Fruit fly (Drosophila melanogaster) whole organism, wandering third instar larva: Measurements from ENCODE around the gene Ube4B.
A peak's percentile ranks its signal among the peaks of the same experiment; 100 is the strongest.

ENCODE experiments used
- Abd-B ChIP-seq: fragments of >200 bp; optimal IDR thresholded peaks from 2 replicates; lab custom pipeline; 2017; ENCODE audit warnings: missing biosample characterization, missing genetic modification characterization
- CG32264 ChIP-seq: fragments of 200-800 bp; sonication (Bioruptor generic); optimal IDR thresholded peaks from 2 replicates; lab custom pipeline; 2016; ENCODE audit warnings: missing biosample characterization, missing genetic modification characterization
- CG9705 ChIP-seq: fragments of 200-800 bp; sonication (Bioruptor generic); optimal IDR thresholded peaks from 2 replicates; lab custom pipeline; 2018; ENCODE audit warnings: missing biosample characterization, mild to moderate bottlenecking, missing genetic modification characterization
- CrebA ChIP-seq: fragments of 200-800 bp; sonication (Bioruptor generic); optimal IDR thresholded peaks from 2 replicates; lab custom pipeline; 2016; ENCODE audit warnings: missing biosample characterization, mild to moderate bottlenecking, missing genetic modification characterization, borderline replicate concordance
- Dfd ChIP-seq: fragments of >200 bp; optimal IDR thresholded peaks from 2 replicates; lab custom pipeline; 2017; ENCODE audit warnings: missing biosample characterization, missing genetic modification characterization
- Dif ChIP-seq: fragments of 200-275, 200-300 bp; sonication (Bioruptor generic); optimal IDR thresholded peaks from 2 replicates; lab custom pipeline; 2018; ENCODE audit warnings: missing biosample characterization, missing genetic modification characterization; ENCODE audit not compliant: partially characterized antibody
- GATAd ChIP-seq: sonication (Bioruptor generic); optimal IDR thresholded peaks from 2 replicates; lab custom pipeline; 2016; ENCODE audit warnings: missing biosample characterization, missing genetic modification characterization
- HLH106 ChIP-seq: fragments of 200-800 bp; optimal IDR thresholded peaks from 3 replicates; lab custom pipeline; 2019; ENCODE audit warnings: missing biosample characterization, mild to moderate bottlenecking, missing genetic modification characterization, moderate library complexity
- Hnf4 ChIP-seq: fragments of 200-800 bp; sonication (Bioruptor generic); optimal IDR thresholded peaks from 2 replicates; lab custom pipeline; 2016; ENCODE audit warnings: missing biosample characterization, mild to moderate bottlenecking, missing genetic modification characterization
- Hr78 ChIP-seq: fragments of >200 bp; optimal IDR thresholded peaks from 2 replicates; lab custom pipeline; 2017; ENCODE audit warnings: missing biosample characterization, missing genetic modification characterization
- Hr83 ChIP-seq: fragments of 200-300 bp; sonication (Bioruptor generic); optimal IDR thresholded peaks from 2 replicates; lab custom pipeline; 2016; ENCODE audit warnings: missing biosample characterization, mild to moderate bottlenecking, missing genetic modification characterization, moderate library complexity; ENCODE audit not compliant: poor library complexity, severe bottlenecking
- Jra ChIP-seq: sonication (Bioruptor generic); optimal IDR thresholded peaks from 2 replicates; lab custom pipeline; 2016; ENCODE audit warnings: missing biosample characterization, missing genetic modification characterization
- Mio ChIP-seq: sonication (Bioruptor generic); optimal IDR thresholded peaks from 2 replicates; lab custom pipeline; 2016; ENCODE audit warnings: missing biosample characterization, missing genetic modification characterization
- Myc ChIP-seq: fragments of >200 bp; optimal IDR thresholded peaks from 2 replicates; lab custom pipeline; 2017
- N ChIP-seq: fragments of >200 bp; optimal IDR thresholded peaks from 2 replicates; lab custom pipeline; 2018; ENCODE audit warnings: missing biosample characterization, missing external identifiers, missing genetic modification characterization
- OdsH ChIP-seq: fragments of 200-800 bp; sonication (Bioruptor generic); optimal IDR thresholded peaks from 2 replicates; lab custom pipeline; 2016; ENCODE audit warnings: missing biosample characterization, mild to moderate bottlenecking, missing genetic modification characterization
- Rel ChIP-seq, 2 experiments: fragments of 200-800 bp; sonication (Bioruptor generic) in 1 of 2; optimal IDR thresholded peaks; 2 replicates in 1 of 2; 3 replicates in 1 of 2; lab custom pipeline; 2016 to 2019; ENCODE audit warnings: mild to moderate bottlenecking in 2 of 2, missing biosample characterization in 2 of 2, missing genetic modification characterization in 2 of 2, moderate library complexity in 1 of 2
- Sp1 ChIP-seq: fragments of 200-800 bp; sonication (Bioruptor generic); optimal IDR thresholded peaks from 3 replicates; lab custom pipeline; 2019; ENCODE audit warnings: missing biosample characterization, mild to moderate bottlenecking, missing genetic modification characterization, moderate library complexity
- Vsx2 ChIP-seq: fragments of 200-300, 225-300 bp; sonication (Bioruptor generic); optimal IDR thresholded peaks from 2 replicates; lab custom pipeline; 2018; ENCODE audit warnings: missing biosample characterization, missing genetic modification characterization; ENCODE audit not compliant: partially characterized antibody
- br ChIP-seq: fragments of 200-800 bp; sonication (Bioruptor generic); optimal IDR thresholded peaks from 2 replicates; lab custom pipeline; 2016; ENCODE audit warnings: missing biosample characterization, missing genetic modification characterization
- brk ChIP-seq: fragments of 200-800 bp; sonication (Bioruptor generic); optimal IDR thresholded peaks from 2 replicates; lab custom pipeline; 2016; ENCODE audit warnings: missing biosample characterization, mild to moderate bottlenecking, missing genetic modification characterization
- dl ChIP-seq, 2 experiments: fragments of 175-275, 200-275 bp in 1 of 2; fragments of 200-275 bp in 1 of 2; sonication (Bioruptor generic); optimal IDR thresholded peaks; lab custom pipeline; 2018; ENCODE audit warnings: mild to moderate bottlenecking in 2 of 2, missing biosample characterization in 2 of 2, missing genetic modification characterization in 2 of 2, moderate library complexity in 2 of 2; ENCODE audit not compliant: partially characterized antibody in 2 of 2, insufficient read depth in 1 of 2
- dmrt93B ChIP-seq: fragments of 200-800 bp; sonication (Bioruptor generic); optimal IDR thresholded peaks from 2 replicates; lab custom pipeline; 2018; ENCODE audit warnings: missing biosample characterization, mild to moderate bottlenecking, missing genetic modification characterization
- dsf ChIP-seq: sonication (Bioruptor generic); optimal IDR thresholded peaks from 2 replicates; lab custom pipeline; 2016; ENCODE audit warnings: missing biosample characterization, missing genetic modification characterization, borderline replicate concordance
- ey ChIP-seq: fragments of 200-800 bp; sonication (Bioruptor generic); optimal IDR thresholded peaks from 2 replicates; lab custom pipeline; 2016; ENCODE audit warnings: missing biosample characterization, missing genetic modification characterization
- foxo ChIP-seq, 2 experiments: fragments of 200-800 bp; sonication (Bioruptor generic); optimal IDR thresholded peaks; 2 replicates in 1 of 2; 3 replicates in 1 of 2; lab custom pipeline; 2016 to 2017; ENCODE audit warnings: missing biosample characterization in 2 of 2, missing genetic modification characterization in 2 of 2
- fru ChIP-seq: fragments of 200-800 bp; sonication (Bioruptor generic); optimal IDR thresholded peaks from 3 replicates; lab custom pipeline; 2016; ENCODE audit warnings: missing biosample characterization, mild to moderate bottlenecking, missing genetic modification characterization
- h ChIP-seq: fragments of 200-800 bp; sonication (Bioruptor generic); optimal IDR thresholded peaks from 3 replicates; lab custom pipeline; 2016; ENCODE audit warnings: missing biosample characterization, mild to moderate bottlenecking, missing genetic modification characterization
- jim ChIP-seq: fragments of 175-275, 200-325 bp; sonication (Bioruptor generic); optimal IDR thresholded peaks from 2 replicates; lab custom pipeline; 2016; ENCODE audit warnings: missing biosample characterization, mild to moderate bottlenecking, missing genetic modification characterization
- lola ChIP-seq: fragments of >200 bp; optimal IDR thresholded peaks from 2 replicates; lab custom pipeline; 2017; ENCODE audit warnings: missing biosample characterization, missing genetic modification characterization
- pan ChIP-seq: fragments of >200 bp; optimal IDR thresholded peaks from 2 replicates; lab custom pipeline; 2017
- psq ChIP-seq: fragments of 200-800 bp; sonication (Bioruptor generic); optimal IDR thresholded peaks from 3 replicates; lab custom pipeline; 2017; ENCODE audit warnings: missing biosample characterization, mild to moderate bottlenecking, missing genetic modification characterization, moderate library complexity
- sage ChIP-seq: fragments of 200-800 bp; sonication (Bioruptor generic); optimal IDR thresholded peaks from 2 replicates; lab custom pipeline; 2016; ENCODE audit warnings: missing biosample characterization, mild to moderate bottlenecking, missing genetic modification characterization
- sv ChIP-seq: fragments of 200-800 bp; sonication (Bioruptor generic); optimal IDR thresholded peaks from 3 replicates; lab custom pipeline; 2016; ENCODE audit warnings: missing biosample characterization, missing genetic modification characterization
- tai ChIP-seq: sonication (Bioruptor generic); optimal IDR thresholded peaks from 2 replicates; lab custom pipeline; 2016; ENCODE audit warnings: missing biosample characterization, missing genetic modification characterization
- usp ChIP-seq: fragments of >200 bp; optimal IDR thresholded peaks from 2 replicates; lab custom pipeline; 2017; ENCODE audit warnings: missing biosample characterization, missing genetic modification characterization
- woc ChIP-seq: sonication (Bioruptor generic); optimal IDR thresholded peaks from 2 replicates; lab custom pipeline; 2016; ENCODE audit warnings: missing biosample characterization, mild to moderate bottlenecking, missing genetic modification characterization

The Ube4B gene

DNA sequence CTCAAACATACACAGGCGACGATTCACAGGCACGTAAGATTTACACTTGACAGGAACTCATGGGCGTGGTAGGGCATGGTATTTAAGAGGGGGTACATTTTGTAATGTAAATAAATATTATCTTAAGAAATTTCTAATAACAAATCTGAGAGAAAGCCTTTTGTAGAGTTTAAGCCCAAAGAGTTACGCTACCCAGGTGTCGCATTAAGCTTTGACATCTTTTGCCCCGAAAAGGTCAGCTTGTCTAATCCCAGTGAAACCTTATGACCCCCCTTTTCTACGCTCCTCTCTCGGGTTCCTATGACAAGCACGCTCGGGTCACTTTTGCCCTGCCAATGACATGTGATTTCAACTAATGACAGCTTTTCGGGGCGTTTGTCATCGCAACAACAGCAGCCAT, 29.9 kb upstream of the Ube4B start:
- no peak for TF ChIP-seq jim
- TF ChIP-seq sv (GFP tag; lab: Kevin White, UChicago), result no peak
- no peak for TF ChIP-seq Dif (GFP tag; lab: Kevin White, UChicago)
- TF ChIP-seq Jra (GFP tag; lab: Kevin White, UChicago), result no peak
- no peak for TF ChIP-seq sage (GFP tag; lab: Kevin White, UChicago)
- peak; percentile 35 for TF ChIP-seq HLH106 (tag; lab: Kevin White, UChicago)
- no peak for TF ChIP-seq N (GFP tag; lab: Kevin White, UChicago)
- TF ChIP-seq tai (GFP tag; lab: Kevin White, UChicago), result no peak
- TF ChIP-seq CrebA, result no peak
- TF ChIP-seq dsf (GFP tag; lab: Kevin White, UChicago), result no peak
- no peak for TF ChIP-seq Vsx2 (GFP tag; lab: Kevin White, UChicago)
- TF ChIP-seq pan (lab: Kevin White, UChicago), result no peak
- peak in 1 of 2 experiments; percentile 11 for TF ChIP-seq foxo (GFP tag; optimal IDR thresholded peaks at IDR 0.05; lab: Kevin White, UChicago)
- no peak for TF ChIP-seq OdsH
- no peak for TF ChIP-seq br (GFP tag; lab: Kevin White, UChicago)
- TF ChIP-seq Sp1 (GFP tag; lab: Kevin White, UChicago), result no peak
- no peak for TF ChIP-seq GATAd (GFP tag; lab: Kevin White, UChicago)
- no peak for TF ChIP-seq dl (GFP tag; optimal IDR thresholded peaks at IDR 0.05; lab: Kevin White, UChicago; ENCODE audit: insufficient read depth in 1 of 2, partially characterized antibody in 2 of 2)
- TF ChIP-seq Mio (GFP tag; lab: Kevin White, UChicago), result no peak
- no peak for TF ChIP-seq Hnf4 (GFP tag; lab: Kevin White, UChicago)
- no peak for TF ChIP-seq brk (GFP tag; lab: Kevin White, UChicago)
- no peak for TF ChIP-seq CG9705
- no peak for TF ChIP-seq CG32264 (GFP tag; lab: Kevin White, UChicago)
- no peak for TF ChIP-seq usp (GFP tag; lab: Kevin White, UChicago)
- TF ChIP-seq h, result peak; percentile 36
- TF ChIP-seq Dfd (GFP tag; lab: Kevin White, UChicago), result no peak
- no peak for TF ChIP-seq Abd-B (GFP tag; lab: Kevin White, UChicago)
- TF ChIP-seq dmrt93B (GFP tag; lab: Kevin White, UChicago), result no peak
- TF ChIP-seq Hr78, result no peak
- no peak for TF ChIP-seq psq (GFP tag; lab: Kevin White, UChicago)
- no peak for TF ChIP-seq Hr83 (GFP tag; lab: Kevin White, UChicago)
- no peak for TF ChIP-seq woc (GFP tag; lab: Kevin White, UChicago)
- TF ChIP-seq Myc (lab: Kevin White, UChicago), result no peak
- peak; percentile 0 for TF ChIP-seq ey
- no peak for TF ChIP-seq lola (GFP tag; lab: Kevin White, UChicago)

DNA sequence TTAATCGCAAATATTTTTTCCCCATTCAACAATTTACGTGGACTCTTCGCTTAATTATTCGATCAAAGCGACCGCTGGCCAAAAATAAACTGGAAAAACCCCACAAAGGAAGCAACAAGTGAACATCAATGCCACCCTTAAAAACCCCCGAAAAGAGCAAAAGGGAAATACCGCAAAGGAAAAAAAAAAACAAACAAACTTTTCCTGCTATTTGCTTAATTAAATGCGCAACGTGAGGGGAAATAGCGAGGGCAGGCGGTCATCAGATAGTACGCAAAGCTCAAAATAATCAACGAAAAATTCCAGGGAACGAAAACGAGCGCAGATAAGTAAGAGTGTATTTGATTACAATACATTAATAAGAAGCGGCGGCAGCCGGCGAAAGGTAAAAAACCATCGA, 26.7 kb upstream of the Ube4B start:
- no peak for TF ChIP-seq Rel (GFP tag; optimal IDR thresholded peaks at IDR 0.05; lab: Kevin White, UChicago)
- peak; percentile 93 for TF ChIP-seq Rel (tag; optimal IDR thresholded peaks at IDR 0.05; lab: Kevin White, UChicago)
- no peak for TF ChIP-seq ey
- TF ChIP-seq, all 38 proteins: peak for 1

DNA sequence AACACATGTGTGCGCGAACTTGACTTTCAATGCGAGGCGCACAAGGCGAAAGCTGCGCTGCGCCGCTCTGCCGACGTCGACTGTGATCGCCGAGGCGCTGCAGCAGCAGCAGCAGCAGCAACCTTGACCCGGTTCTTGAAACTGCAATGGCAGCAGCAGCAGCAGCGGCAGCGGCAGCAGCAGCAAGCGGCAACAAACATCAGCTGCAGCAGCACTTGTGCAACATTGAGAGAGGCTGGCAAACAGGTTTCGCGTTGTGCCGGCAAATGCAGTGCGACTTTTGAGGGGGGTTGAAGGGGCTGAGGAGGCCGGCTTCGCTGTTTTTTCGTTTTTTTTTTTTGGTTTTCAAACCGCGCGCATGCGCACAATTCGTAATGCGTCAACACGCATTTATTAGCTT, 24.9 kb upstream of the Ube4B start:
- TF ChIP-seq Sp1 (GFP tag; lab: Kevin White, UChicago), result no peak
- TF ChIP-seq Vsx2 (GFP tag; lab: Kevin White, UChicago), result peak; percentile 31
- TF ChIP-seq Dif (GFP tag; lab: Kevin White, UChicago), result peak; percentile 25
- TF ChIP-seq CG32264 (GFP tag; lab: Kevin White, UChicago), result no peak
- no peak for TF ChIP-seq fru (GFP tag; lab: Kevin White, UChicago)
- TF ChIP-seq Dfd (GFP tag; lab: Kevin White, UChicago), result peak; percentile 39
